Fruit fly (Drosophila melanogaster) whole organism, embryonic: Measurements from ENCODE around the gene Atat.

ENCODE experiments used
- Adf1 ChIP-seq: fragments of 200-800 bp; sonication (Bioruptor generic); IDR thresholded peaks from 2 replicates; pipeline ENCODE4 v1.3.6; 2022; ENCODE audit warnings: missing biosample characterization, missing genetic modification characterization
- Awh ChIP-seq: fragments of 200-800 bp; sonication (Bioruptor generic); IDR thresholded peaks from 2 replicates; pipeline ENCODE4, ENCODE4 v1.3.6; 2022; ENCODE audit warnings: missing biosample characterization, missing genetic modification characterization
- Bgb ChIP-seq: fragments of 200-800 bp; sonication (Bioruptor generic); IDR thresholded peaks from 2 replicates; pipeline ENCODE4 v1.3.6; 2022; ENCODE audit warnings: missing biosample characterization, missing genetic modification characterization; ENCODE audit not compliant: partially characterized antibody
- CG10462 ChIP-seq: fragments of 200-800 bp; sonication (Bioruptor generic); optimal IDR thresholded peaks from 2 replicates; lab custom pipeline; 2016; ENCODE audit warnings: missing biosample characterization, missing genetic modification characterization
- CG1233 ChIP-seq: fragments of 200-800 bp; sonication (Bioruptor generic); optimal IDR thresholded peaks from 4 replicates; lab custom pipeline; 2018; ENCODE audit warnings: missing biosample characterization, mild to moderate bottlenecking, missing genetic modification characterization
- CG14441 ChIP-seq: fragments of 200-800 bp; sonication (Bioruptor generic); IDR thresholded peaks from 2 replicates; pipeline ENCODE4 v1.3.6; 2022; ENCODE audit warnings: missing biosample characterization, missing genetic modification characterization
- CG14667 ChIP-seq: fragments of 200-800 bp; sonication (Bioruptor generic); IDR thresholded peaks from 2 replicates; pipeline ENCODE4 v1.3.6; 2022; ENCODE audit warnings: missing biosample characterization, missing genetic modification characterization
- CG15479 ChIP-seq: fragments of 200-800 bp; sonication (Bioruptor generic); optimal IDR thresholded peaks from 3 replicates; lab custom pipeline; 2019; ENCODE audit warnings: missing biosample characterization, mild to moderate bottlenecking, missing genetic modification characterization, moderate library complexity
- CG15696 ChIP-seq: fragments of 200-800 bp; sonication (Bioruptor generic); optimal IDR thresholded peaks from 2 replicates; lab custom pipeline; 2019; ENCODE audit warnings: missing biosample characterization, mild to moderate bottlenecking, missing genetic modification characterization, moderate library complexity
- CG16813 ChIP-seq: fragments of 200-800 bp; sonication (Bioruptor generic); IDR thresholded peaks from 3 replicates; pipeline ENCODE4 v1.3.6; 2022; ENCODE audit warnings: missing biosample characterization, missing genetic modification characterization; ENCODE audit not compliant: partially characterized antibody
- CG16815 ChIP-seq: fragments of 200-800 bp; sonication (Bioruptor generic); optimal IDR thresholded peaks from 3 replicates; lab custom pipeline; 2017; ENCODE audit warnings: missing biosample characterization, mild to moderate bottlenecking, missing genetic modification characterization
- CG18619 ChIP-seq: fragments of 200-800 bp; sonication (Bioruptor generic); optimal IDR thresholded peaks from 3 replicates; lab custom pipeline; 2017; ENCODE audit warnings: missing biosample characterization, mild to moderate bottlenecking, missing genetic modification characterization
- CG34376 ChIP-seq: fragments of 200-800 bp; sonication (Bioruptor generic); optimal IDR thresholded peaks from 2 replicates; lab custom pipeline; 2018; ENCODE audit warnings: missing biosample characterization, mild to moderate bottlenecking, missing genetic modification characterization
- CG4404 ChIP-seq: fragments of 200-800 bp; sonication (Bioruptor generic); IDR thresholded peaks from 2 replicates; pipeline ENCODE4 v1.3.6; 2022; ENCODE audit warnings: missing biosample characterization, missing genetic modification characterization
- CG4854 ChIP-seq: fragments of 200-800 bp; sonication (Bioruptor generic); optimal IDR thresholded peaks from 2 replicates; lab custom pipeline; 2016; ENCODE audit warnings: missing biosample characterization, missing genetic modification characterization, inconsistent platforms
- CG5245 ChIP-seq: fragments of 200-800 bp; sonication (Bioruptor generic); optimal IDR thresholded peaks from 3 replicates; lab custom pipeline; 2016; ENCODE audit warnings: missing biosample characterization, missing genetic modification characterization
- CG6175 ChIP-seq: fragments of 200-800 bp; sonication (Bioruptor generic); IDR thresholded peaks from 3 replicates; pipeline ENCODE4 v1.3.6; 2022; ENCODE audit warnings: missing biosample characterization, missing genetic modification characterization
- CG6254 ChIP-seq: fragments of 200-800 bp; sonication (Bioruptor generic); optimal IDR thresholded peaks from 3 replicates; lab custom pipeline; 2017; ENCODE audit warnings: mild to moderate bottlenecking, missing biosample characterization, missing genetic modification reagents, missing genetic modification characterization
- CG7963 ChIP-seq: fragments of 200-800 bp; sonication (Bioruptor generic); IDR thresholded peaks from 3 replicates; pipeline ENCODE4 v1.3.6; 2022; ENCODE audit warnings: missing biosample characterization, missing genetic modification characterization; ENCODE audit not compliant: partially characterized antibody
- CG8388 ChIP-seq: fragments of 200-800 bp; sonication (Bioruptor generic); optimal IDR thresholded peaks from 2 replicates; lab custom pipeline; 2019; ENCODE audit warnings: missing biosample characterization, mild to moderate bottlenecking, missing genetic modification characterization, moderate library complexity
- CHES-1-like ChIP-seq: fragments of 200-800 bp; sonication (Bioruptor generic); optimal IDR thresholded peaks from 2 replicates; lab custom pipeline; 2016; ENCODE audit warnings: missing biosample characterization, missing genetic modification characterization
- HmgD ChIP-seq: fragments of 200-800 bp; sonication (Bioruptor generic); optimal IDR thresholded peaks from 3 replicates; lab custom pipeline; 2016; ENCODE audit warnings: missing biosample characterization, missing genetic modification characterization
- Kr ChIP-seq: fragments of 200-800 bp; sonication (Bioruptor generic); optimal IDR thresholded peaks from 2 replicates; lab custom pipeline; 2017; ENCODE audit warnings: missing biosample characterization, mild to moderate bottlenecking, missing genetic modification characterization
- MESR4 ChIP-seq: fragments of 200-800 bp; sonication (Bioruptor generic); optimal IDR thresholded peaks from 2 replicates; lab custom pipeline; 2018; ENCODE audit warnings: missing biosample characterization, mild to moderate bottlenecking, missing genetic modification characterization, moderate library complexity
- Myb ChIP-seq: fragments of 200-800 bp; sonication (Bioruptor generic); optimal IDR thresholded peaks from 2 replicates; lab custom pipeline; 2016; ENCODE audit warnings: missing biosample characterization, missing genetic modification characterization
- NK7.1 ChIP-seq: fragments of 200-800 bp; sonication (Bioruptor generic); optimal IDR thresholded peaks from 3 replicates; lab custom pipeline; 2016; ENCODE audit warnings: missing biosample characterization, missing genetic modification characterization
- Oli ChIP-seq: fragments of 200-800 bp; sonication (Bioruptor generic); optimal IDR thresholded peaks from 2 replicates; lab custom pipeline; 2018; ENCODE audit warnings: missing biosample characterization, mild to moderate bottlenecking, missing genetic modification characterization, moderate library complexity
- Poxn ChIP-seq: fragments of 200-800 bp; sonication (Bioruptor generic); IDR thresholded peaks from 2 replicates; pipeline ENCODE4 v1.3.6; 2022; ENCODE audit warnings: missing biosample characterization, missing genetic modification characterization
- Sox100B ChIP-seq: fragments of 200-800 bp; sonication (Bioruptor generic); optimal IDR thresholded peaks from 3 replicates; lab custom pipeline; 2018; ENCODE audit warnings: missing biosample characterization, mild to moderate bottlenecking, missing genetic modification characterization
- Sox102F ChIP-seq: fragments of 200-800 bp; sonication (Bioruptor generic); optimal IDR thresholded peaks from 2 replicates; lab custom pipeline; 2018; ENCODE audit warnings: missing biosample characterization, mild to moderate bottlenecking, missing genetic modification characterization, moderate library complexity
- bab2 ChIP-seq: fragments of 200-800 bp; sonication (Bioruptor generic); optimal IDR thresholded peaks from 2 replicates; lab custom pipeline; 2016; ENCODE audit warnings: missing biosample characterization, missing genetic modification characterization
- btn ChIP-seq: fragments of 200-800 bp; sonication (Bioruptor generic); optimal IDR thresholded peaks from 2 replicates; lab custom pipeline; 2016; ENCODE audit warnings: missing biosample characterization, missing genetic modification characterization
- cg ChIP-seq: fragments of 200-800 bp; sonication (Bioruptor generic); optimal IDR thresholded peaks from 3 replicates; lab custom pipeline; 2019; ENCODE audit warnings: missing biosample characterization, mild to moderate bottlenecking, missing genetic modification characterization, moderate library complexity
- chinmo ChIP-seq: fragments of 200-800 bp; sonication (Bioruptor generic); IDR thresholded peaks from 4 replicates; pipeline ENCODE4 v1.3.6; 2022; ENCODE audit warnings: missing biosample characterization, missing genetic modification characterization; ENCODE audit not compliant: partially characterized antibody
- dpn ChIP-seq, 2 experiments: fragments of 200-800 bp; sonication (Bioruptor generic); optimal IDR thresholded peaks; 3 replicates each; lab custom pipeline; 2016; ENCODE audit warnings: missing biosample characterization in 2 of 2, missing genetic modification characterization in 2 of 2
- fu2 ChIP-seq: fragments of 200-800 bp; sonication (Bioruptor generic); optimal IDR thresholded peaks from 2 replicates; lab custom pipeline; 2016; ENCODE audit warnings: missing biosample characterization, missing genetic modification characterization
- gsb ChIP-seq: fragments of 200-800 bp; sonication (Bioruptor generic); IDR thresholded peaks from 2 replicates; pipeline ENCODE4 v1.3.6; 2022; ENCODE audit warnings: missing biosample characterization, missing genetic modification characterization
- gt ChIP-seq: fragments of 200-800 bp; sonication (Bioruptor generic); IDR thresholded peaks from 2 replicates; pipeline ENCODE4 v1.3.6; 2022; ENCODE audit warnings: missing biosample characterization, missing genetic modification characterization
- kah ChIP-seq: fragments of 200-800 bp; sonication (Bioruptor generic); optimal IDR thresholded peaks from 2 replicates; lab custom pipeline; 2018; ENCODE audit warnings: missing biosample characterization, mild to moderate bottlenecking, missing genetic modification characterization
- maf-S ChIP-seq: fragments of 200-800 bp; sonication (Bioruptor generic); optimal IDR thresholded peaks from 2 replicates; lab custom pipeline; 2016; ENCODE audit warnings: missing biosample characterization, missing genetic modification characterization
- mirr ChIP-seq: fragments of 200-800 bp; sonication (Bioruptor generic); optimal IDR thresholded peaks from 3 replicates; lab custom pipeline; 2018; ENCODE audit warnings: missing biosample characterization, mild to moderate bottlenecking, missing genetic modification characterization
- p53 ChIP-seq: fragments of 200-800 bp; sonication (Bioruptor generic); optimal IDR thresholded peaks from 2 replicates; lab custom pipeline; 2016; ENCODE audit warnings: missing biosample characterization, missing genetic modification characterization
- pita ChIP-seq: fragments of 200-800 bp; sonication (Bioruptor generic); optimal IDR thresholded peaks from 2 replicates; lab custom pipeline; 2017; ENCODE audit warnings: missing biosample characterization, mild to moderate bottlenecking, missing genetic modification characterization
- pum ChIP-seq: fragments of 200-800 bp; sonication (Bioruptor generic); optimal IDR thresholded peaks from 2 replicates; lab custom pipeline; 2016; ENCODE audit warnings: missing biosample characterization, missing genetic modification characterization
- sima ChIP-seq: fragments of 200-800 bp; sonication (Bioruptor generic); optimal IDR thresholded peaks from 2 replicates; lab custom pipeline; 2016; ENCODE audit warnings: missing biosample characterization, missing genetic modification characterization
- slbo ChIP-seq: fragments of 200-800 bp; sonication (Bioruptor generic); IDR thresholded peaks from 2 replicates; pipeline ENCODE4 v1.3.6; 2022; ENCODE audit warnings: missing biosample characterization, missing genetic modification characterization
- sna ChIP-seq: fragments of 200-800 bp; sonication (Bioruptor generic); IDR thresholded peaks from 2 replicates; pipeline ENCODE4 v1.3.6; 2022; ENCODE audit warnings: missing biosample characterization, missing genetic modification characterization; ENCODE audit not compliant: partially characterized antibody
- tap ChIP-seq: fragments of 200-800 bp; optimal IDR thresholded peaks from 3 replicates; lab custom pipeline; 2019; ENCODE audit warnings: missing biosample characterization, mild to moderate bottlenecking, missing genetic modification characterization, moderate library complexity
- wdn ChIP-seq: fragments of 200-800 bp; sonication (Bioruptor generic); IDR thresholded peaks from 2 replicates; pipeline ENCODE4 v1.3.6; 2022; ENCODE audit warnings: missing biosample characterization, missing genetic modification characterization
- yki ChIP-seq: fragments of >200 bp; optimal IDR thresholded peaks from 3 replicates; lab custom pipeline; 2018
- zfh2 ChIP-seq: fragments of 200-800 bp; sonication (Bioruptor generic); optimal IDR thresholded peaks from 2 replicates; lab custom pipeline; 2016; ENCODE audit warnings: missing biosample characterization, missing genetic modification characterization

Atat gene

dm6 chr3L:9447239-9447777, 20.8 kb upstream of the Atat start (continued):
- peak; percentile 20 for TF ChIP-seq MESR4 (GFP tag; lab: Kevin White, UChicago)
- TF ChIP-seq sna (GFP tag; lab: Robert Waterston, UW) = 0 out of 2 replicates have a peak, but pooled peaks have one; percentile 10
- TF ChIP-seq dpn (GFP tag; optimal IDR thresholded peaks at IDR 0.05; lab: Kevin White, UChicago) = no peak
- TF ChIP-seq Awh = 0 out of 2 replicates have a peak, but pooled peaks have one; percentile 33
- TF ChIP-seq pum (GFP tag; lab: Kevin White, UChicago) = no peak
- TF ChIP-seq CHES-1-like (GFP tag; lab: Kevin White, UChicago) = peak; percentile 18
- TF ChIP-seq wdn (GFP tag; lab: Robert Waterston, UW) = no peak
- no peak for TF ChIP-seq Sox102F
- TF ChIP-seq CG4854 (GFP tag; lab: Kevin White, UChicago) = no peak
- TF ChIP-seq CG10462 = no peak
- TF ChIP-seq cg = peak; percentile 90
- TF ChIP-seq pita = no peak
- no peak for TF ChIP-seq Poxn
- TF ChIP-seq NK7.1 (GFP tag; lab: Kevin White, UChicago) = no peak
- TF ChIP-seq CG16815 = no peak
- TF ChIP-seq Oli (tag; lab: Kevin White, UChicago) = no peak
- TF ChIP-seq Bgb (GFP tag; lab: Robert Waterston, UW) = peak; percentile 10; the same call in 1 of the 2 replicates
- no peak for TF ChIP-seq gsb
- no peak for TF ChIP-seq CG5245 (GFP tag; lab: Kevin White, UChicago)
- TF ChIP-seq fu2 (GFP tag; lab: Kevin White, UChicago) = no peak
- TF ChIP-seq CG15696 = no peak
- no peak for TF ChIP-seq p53 (GFP tag; lab: Kevin White, UChicago)
- no peak for TF ChIP-seq CG18619 (GFP tag; lab: Kevin White, UChicago)
- TF ChIP-seq CG15479 = no peak
- TF ChIP-seq CG6254 (GFP tag; lab: Kevin White, UChicago) = no peak
- TF ChIP-seq mirr (GFP tag; lab: Kevin White, UChicago) = peak; percentile 89
- no peak for TF ChIP-seq Myb
- no peak for TF ChIP-seq CG16813
- no peak for TF ChIP-seq CG4404
- TF ChIP-seq HmgD = no peak
- TF ChIP-seq Adf1 = no peak
- 0 out of 3 replicates have a peak, but pooled peaks have one; percentile 22 for TF ChIP-seq CG7963 (GFP tag; lab: Robert Waterston, UW)
- TF ChIP-seq maf-S = no peak
- no peak for TF ChIP-seq yki (lab: Kevin White, UChicago)
- TF ChIP-seq CG14441 (GFP tag; lab: Robert Waterston, UW) = no peak
- no peak for TF ChIP-seq CG8388 (GFP tag; lab: Kevin White, UChicago)
- peak; percentile 79 for TF ChIP-seq CG34376 (GFP tag; lab: Kevin White, UChicago)
- TF ChIP-seq kah (GFP tag; lab: Kevin White, UChicago) = peak; percentile 38
- peak; percentile 79 for TF ChIP-seq Kr (GFP tag; lab: Kevin White, UChicago)
- peak; percentile 38; the same call in 1 of the 2 replicates for TF ChIP-seq slbo
- no peak for TF ChIP-seq bab2
- TF ChIP-seq CG14667 (GFP tag; lab: Robert Waterston, UW) = no peak
- peak; percentile 54; the same call in 1 of the 3 replicates for TF ChIP-seq CG6175
- TF ChIP-seq Sox100B (GFP tag; lab: Kevin White, UChicago) = no peak
- TF ChIP-seq zfh2 = no peak
- TF ChIP-seq tap (tag; lab: Kevin White, UChicago) = no peak
- no peak for TF ChIP-seq btn (GFP tag; lab: Kevin White, UChicago)
- TF ChIP-seq chinmo (GFP tag; lab: Robert Waterston, UW) = peak; percentile 78; the same call in 2 of the 4 replicates
- no peak for TF ChIP-seq gt (GFP tag; lab: Robert Waterston, UW)
- TF ChIP-seq CG1233 (GFP tag; lab: Kevin White, UChicago) = no peak
- TF ChIP-seq sima (GFP tag; lab: Kevin White, UChicago) = no peak
